Fruit fly (Drosophila melanogaster) whole organism, embryonic: ENCODE data around the gene Gr61a.
A peak's percentile ranks its signal among the peaks of the same experiment; 100 is the strongest.

Experiments used
- Asciz ChIP-seq: fragments of 200-800 bp; sonication (Bioruptor generic); optimal IDR thresholded peaks from 2 replicates; lab custom pipeline; 2017; ENCODE audit warnings: missing biosample characterization, mild to moderate bottlenecking, missing genetic modification characterization, missing genetic modification reagents
- BEAF-32 ChIP-seq: fragments of 200-800 bp; sonication (Bioruptor generic); optimal IDR thresholded peaks from 3 replicates; lab custom pipeline; 2017; ENCODE audit warnings: missing biosample characterization, missing genetic modification characterization, mild to moderate bottlenecking, moderate library complexity, missing genetic modification reagents
- Bteb2 ChIP-seq: fragments of 200-800 bp; sonication (Bioruptor generic); optimal IDR thresholded peaks from 2 replicates; lab custom pipeline; 2016; ENCODE audit warnings: missing biosample characterization, missing genetic modification characterization
- CG10321 ChIP-seq: fragments of 200-800 bp; sonication (Bioruptor generic); IDR thresholded peaks from 2 replicates; pipeline ENCODE4 v1.3.6; 2022; ENCODE audit warnings: missing biosample characterization, missing genetic modification characterization
- CG11695 ChIP-seq: fragments of 200-800 bp; sonication (Bioruptor generic); IDR thresholded peaks from 3 replicates; pipeline ENCODE4 v1.3.6; 2022; ENCODE audit warnings: missing biosample characterization, missing genetic modification characterization
- CG13624 ChIP-seq: fragments of 200-800 bp; sonication (Bioruptor generic); optimal IDR thresholded peaks from 2 replicates; lab custom pipeline; 2016; ENCODE audit warnings: missing biosample characterization, missing genetic modification characterization
- CG16779 ChIP-seq: fragments of 200-800 bp; sonication (Bioruptor generic); IDR thresholded peaks from 2 replicates; pipeline ENCODE4 v1.3.6; 2022; ENCODE audit warnings: missing biosample characterization, missing genetic modification characterization
- CG17328 ChIP-seq: fragments of 200-800 bp; sonication (Bioruptor generic); IDR thresholded peaks from 2 replicates; pipeline ENCODE4 v1.3.6; 2022; ENCODE audit warnings: missing biosample characterization, missing genetic modification characterization
- CG3065 ChIP-seq: fragments of 200-800 bp; sonication (Bioruptor generic); optimal IDR thresholded peaks from 2 replicates; lab custom pipeline; 2016; ENCODE audit warnings: missing biosample characterization, missing genetic modification characterization
- CG3163 ChIP-seq: fragments of 200-800 bp; sonication (Bioruptor generic); optimal IDR thresholded peaks from 3 replicates; lab custom pipeline; 2016; ENCODE audit warnings: missing biosample characterization, missing genetic modification characterization
- CG32767 ChIP-seq: fragments of 200-800 bp; sonication (Bioruptor generic); IDR thresholded peaks from 2 replicates; pipeline ENCODE4 v1.3.6; 2022; ENCODE audit warnings: missing biosample characterization, missing genetic modification characterization
- CG33213 ChIP-seq: fragments of 200-800 bp; sonication (Bioruptor generic); optimal IDR thresholded peaks from 3 replicates; lab custom pipeline; 2016; ENCODE audit warnings: missing biosample characterization, missing genetic modification characterization
- CG5245 ChIP-seq: fragments of 200-800 bp; sonication (Bioruptor generic); optimal IDR thresholded peaks from 3 replicates; lab custom pipeline; 2016; ENCODE audit warnings: missing biosample characterization, missing genetic modification characterization
- CG6254 ChIP-seq: fragments of 200-800 bp; sonication (Bioruptor generic); optimal IDR thresholded peaks from 3 replicates; lab custom pipeline; 2017; ENCODE audit warnings: mild to moderate bottlenecking, missing biosample characterization, missing genetic modification reagents, missing genetic modification characterization
- CG7786 ChIP-seq: fragments of 200-800 bp; sonication (Bioruptor generic); optimal IDR thresholded peaks from 2 replicates; lab custom pipeline; 2016; ENCODE audit warnings: missing biosample characterization, missing genetic modification characterization
- CG7928 ChIP-seq: fragments of 200-800 bp; sonication (Bioruptor generic); optimal IDR thresholded peaks from 2 replicates; lab custom pipeline; 2017; ENCODE audit warnings: missing biosample characterization, mild to moderate bottlenecking, missing genetic modification characterization
- CG8924 ChIP-seq: fragments of 200-800 bp; optimal IDR thresholded peaks from 3 replicates; lab custom pipeline; 2019; ENCODE audit warnings: missing biosample characterization, mild to moderate bottlenecking, missing genetic modification characterization, moderate library complexity
- CG9797 ChIP-seq: fragments of 200-800 bp; sonication (Bioruptor generic); optimal IDR thresholded peaks from 3 replicates; lab custom pipeline; 2018; ENCODE audit warnings: missing biosample characterization, mild to moderate bottlenecking, missing genetic modification characterization
- D ChIP-seq, 2 experiments: fragments of 200-800 bp in 1 of 2; fragments of >200 bp in 1 of 2; sonication (Bioruptor generic) in 1 of 2; optimal IDR thresholded peaks; 2 replicates in 1 of 2; 3 replicates in 1 of 2; lab custom pipeline; 2017; ENCODE audit warnings: mild to moderate bottlenecking in 1 of 2, missing biosample characterization in 1 of 2, missing genetic modification characterization in 1 of 2, missing genetic modification reagents in 1 of 2
- Dad ChIP-seq: fragments of 200-800 bp; sonication (Bioruptor generic); optimal IDR thresholded peaks from 3 replicates; lab custom pipeline; 2016; ENCODE audit warnings: missing biosample characterization, missing genetic modification characterization
- E2f2 ChIP-seq: fragments of 200-800 bp; sonication (Bioruptor generic); IDR thresholded peaks from 2 replicates; pipeline ENCODE4 v1.3.6; 2022; ENCODE audit warnings: missing biosample characterization, missing genetic modification characterization
- GATAe ChIP-seq: fragments of 200-800 bp; sonication (Bioruptor generic); conservative IDR thresholded peaks from 2 replicates; pipeline ENCODE4 v1.3.6; 2022; ENCODE audit warnings: missing biosample characterization, missing genetic modification characterization
- HmgD ChIP-seq: fragments of 200-800 bp; sonication (Bioruptor generic); optimal IDR thresholded peaks from 3 replicates; lab custom pipeline; 2016; ENCODE audit warnings: missing biosample characterization, missing genetic modification characterization
- Hr51 ChIP-seq, 2 experiments: fragments of 200-800 bp; sonication (Bioruptor generic); optimal IDR thresholded peaks; 2 replicates in 1 of 2; 3 replicates in 1 of 2; lab custom pipeline; 2016 to 2018; ENCODE audit warnings: missing biosample characterization in 2 of 2, missing genetic modification characterization in 2 of 2, mild to moderate bottlenecking in 1 of 2, moderate library complexity in 1 of 2
- Nf-YC ChIP-seq: fragments of 200-800 bp; optimal IDR thresholded peaks from 3 replicates; lab custom pipeline; 2019; ENCODE audit warnings: missing biosample characterization, mild to moderate bottlenecking, missing genetic modification characterization, moderate library complexity
- Poxn ChIP-seq: fragments of 200-800 bp; sonication (Bioruptor generic); IDR thresholded peaks from 2 replicates; pipeline ENCODE4 v1.3.6; 2022; ENCODE audit warnings: missing biosample characterization, missing genetic modification characterization
- Side ChIP-seq: fragments of 200-800 bp; sonication (Bioruptor generic); optimal IDR thresholded peaks from 2 replicates; lab custom pipeline; 2016; ENCODE audit warnings: missing biosample characterization, missing genetic modification characterization
- Sox100B ChIP-seq: fragments of 200-800 bp; sonication (Bioruptor generic); optimal IDR thresholded peaks from 3 replicates; lab custom pipeline; 2018; ENCODE audit warnings: missing biosample characterization, mild to moderate bottlenecking, missing genetic modification characterization
- Stat92E ChIP-seq, 3 experiments: fragments of >200 bp in 2 of 3; fragments of 200-800 bp in 1 of 3; sonication (Bioruptor generic) in 1 of 3; optimal IDR thresholded peaks; 2 replicates each; lab custom pipeline; 2017 to 2019; ENCODE audit warnings: missing biosample characterization in 3 of 3, missing genetic modification characterization in 3 of 3, mild to moderate bottlenecking in 1 of 3, moderate library complexity in 1 of 3
- TFAM ChIP-seq: fragments of 200-800 bp; sonication (Bioruptor generic); optimal IDR thresholded peaks from 2 replicates; lab custom pipeline; 2017; ENCODE audit warnings: missing biosample characterization, missing genetic modification characterization, inconsistent platforms
- ab ChIP-seq: fragments of 200-800 bp; sonication (Bioruptor generic); optimal IDR thresholded peaks from 2 replicates; lab custom pipeline; 2016; ENCODE audit warnings: missing biosample characterization, missing genetic modification characterization
- ase ChIP-seq: fragments of 200-800 bp; sonication (Bioruptor generic); IDR thresholded peaks from 3 replicates; pipeline ENCODE4 v1.3.6; 2022; ENCODE audit warnings: missing biosample characterization, missing genetic modification characterization
- bowl ChIP-seq: fragments of 200-800 bp; sonication (Bioruptor generic); IDR thresholded peaks from 2 replicates; pipeline ENCODE4 v1.3.6; 2022; ENCODE audit warnings: missing biosample characterization, missing genetic modification characterization
- btn ChIP-seq: fragments of 200-800 bp; sonication (Bioruptor generic); optimal IDR thresholded peaks from 2 replicates; lab custom pipeline; 2016; ENCODE audit warnings: missing biosample characterization, missing genetic modification characterization
- cato ChIP-seq: fragments of 200-800 bp; sonication (Bioruptor generic); optimal IDR thresholded peaks from 2 replicates; lab custom pipeline; 2016; ENCODE audit warnings: missing biosample characterization, missing genetic modification characterization, borderline replicate concordance
- chm ChIP-seq: fragments of 200-800 bp; sonication (Bioruptor generic); IDR thresholded peaks from 2 replicates; pipeline ENCODE4 v1.3.6; 2022; ENCODE audit warnings: missing biosample characterization, missing genetic modification characterization
- dpn ChIP-seq, 2 experiments: fragments of 200-800 bp; sonication (Bioruptor generic); optimal IDR thresholded peaks; 3 replicates each; lab custom pipeline; 2016; ENCODE audit warnings: missing biosample characterization in 2 of 2, missing genetic modification characterization in 2 of 2
- emc ChIP-seq: fragments of 200-800 bp; sonication (Bioruptor generic); optimal IDR thresholded peaks from 2 replicates; lab custom pipeline; 2016; ENCODE audit warnings: missing biosample characterization, missing genetic modification characterization
- fd3F ChIP-seq: fragments of 200-800 bp; sonication (Bioruptor generic); optimal IDR thresholded peaks from 2 replicates; lab custom pipeline; 2018; ENCODE audit warnings: missing biosample characterization, mild to moderate bottlenecking, missing genetic modification characterization, moderate library complexity
- gsb ChIP-seq: fragments of 200-800 bp; sonication (Bioruptor generic); IDR thresholded peaks from 2 replicates; pipeline ENCODE4 v1.3.6; 2022; ENCODE audit warnings: missing biosample characterization, missing genetic modification characterization
- hb ChIP-seq: fragments of 200-800 bp; sonication (Bioruptor generic); IDR thresholded peaks from 3 replicates; pipeline ENCODE4 v1.3.6; 2022; ENCODE audit warnings: missing biosample characterization, missing genetic modification characterization; ENCODE audit not compliant: partially characterized antibody
- pan ChIP-seq, 4 experiments: fragments of >200 bp in 3 of 4; fragments of 200-800 bp in 1 of 4; sonication (Bioruptor generic) in 1 of 4; optimal IDR thresholded peaks in 3 of 4; IDR thresholded peaks in 1 of 4; 2 replicates each; pipeline versions ENCODE4 v1.3.6 to Lab custom; 2017 to 2022; ENCODE audit warnings: missing biosample characterization in 2 of 4, missing genetic modification characterization in 2 of 4, mixed read lengths in 1 of 4
- pb ChIP-seq: fragments of 200-800 bp; sonication (Bioruptor generic); optimal IDR thresholded peaks from 3 replicates; lab custom pipeline; 2016; ENCODE audit warnings: missing biosample characterization, missing genetic modification characterization
- pum ChIP-seq: fragments of 200-800 bp; sonication (Bioruptor generic); optimal IDR thresholded peaks from 2 replicates; lab custom pipeline; 2016; ENCODE audit warnings: missing biosample characterization, missing genetic modification characterization
- sens ChIP-seq: fragments of 200-800 bp; sonication (Bioruptor generic); peaks from one replicate; lab custom pipeline; 2016; ENCODE audit warnings: missing biosample characterization, missing genetic modification characterization
- sim ChIP-seq: fragments of 200-800 bp; sonication (Bioruptor generic); IDR thresholded peaks from 2 replicates; pipeline ENCODE4 v1.3.6; 2022; ENCODE audit warnings: missing biosample characterization, missing genetic modification characterization
- tio ChIP-seq: fragments of 200-800 bp; sonication (Bioruptor generic); optimal IDR thresholded peaks from 2 replicates; lab custom pipeline; 2017; ENCODE audit warnings: missing biosample characterization, missing genetic modification characterization, inconsistent platforms
- toy ChIP-seq: fragments of 200-800 bp; sonication (Bioruptor generic); IDR thresholded peaks from 2 replicates; pipeline ENCODE4 v1.3.6; 2022; ENCODE audit warnings: missing biosample characterization, missing genetic modification characterization
- wor ChIP-seq: fragments of 200-800 bp; sonication (Bioruptor generic); IDR thresholded peaks from 2 replicates; pipeline ENCODE4 v1.3.6; 2022; ENCODE audit warnings: missing biosample characterization, missing genetic modification characterization

Gene Gr61a

dm6 chr3L:837552-838187 is 3.6 kb upstream of the Gr61a start, which contains the start of the genes CG13901 and CG13887 (continued):
- TF ChIP-seq CG3163 = peak; percentile 84
- peak; percentile 28; the same call in 1 of the 2 replicates for TF ChIP-seq Poxn (GFP tag; lab: Robert Waterston, UW)
- TF ChIP-seq Asciz (GFP tag; lab: Kevin White, UChicago) = peak; percentile 69
- peak; percentile 47 for TF ChIP-seq CG6254 (GFP tag; lab: Kevin White, UChicago)
- TF ChIP-seq cato (GFP tag; lab: Kevin White, UChicago) = peak; percentile 84
- no peak for TF ChIP-seq hb (GFP tag; lab: Robert Waterston, UW)
- TF ChIP-seq CG3065 (GFP tag; lab: Kevin White, UChicago) = peak; percentile 63
- peak; percentile 54; the same call in 1 of the 2 replicates for TF ChIP-seq gsb (GFP tag; lab: Robert Waterston, UW)
- peak; percentile 94 for TF ChIP-seq dpn (GFP tag; optimal IDR thresholded peaks at IDR 0.05; lab: Kevin White, UChicago)
- TF ChIP-seq TFAM (GFP tag; lab: Kevin White, UChicago) = no peak
- TF ChIP-seq CG10321 (GFP tag; lab: Robert Waterston, UW) = peak; percentile 48; the same call in 1 of the 2 replicates
- no peak for TF ChIP-seq tio
- TF ChIP-seq ase (GFP tag; lab: Robert Waterston, UW) = peak; percentile 82
- TF ChIP-seq pan (optimal IDR thresholded peaks at IDR 0.05; lab: Kevin White, UChicago) = no peak
- peak in 1 of 2 experiments; percentile 89 for TF ChIP-seq pan (GFP tag; optimal IDR thresholded peaks at IDR 0.05 in 1 of 2, IDR thresholded peaks at IDR 0.05 in 1 of 2)
- peak; percentile 55 for TF ChIP-seq ab (GFP tag; lab: Kevin White, UChicago)
- TF ChIP-seq Sox100B = no peak
- TF ChIP-seq CG33213 (GFP tag; lab: Kevin White, UChicago) = peak; percentile 89
- peak; percentile 45; the same call in 1 of the 2 replicates for TF ChIP-seq bowl
- TF ChIP-seq GATAe (GFP tag; lab: Robert Waterston, UW) = no peak
- peak; percentile 52 for TF ChIP-seq btn (GFP tag; lab: Kevin White, UChicago)
- no peak for TF ChIP-seq Stat92E (GFP tag; optimal IDR thresholded peaks at IDR 0.05; lab: Kevin White, UChicago)
- TF ChIP-seq BEAF-32 (GFP tag; lab: Kevin White, UChicago) = peak; percentile 59
- TF ChIP-seq CG8924 (tag; lab: Kevin White, UChicago) = peak; percentile 89
- TF ChIP-seq sim (GFP tag; lab: Robert Waterston, UW) = no peak; the same call in 1 of the 2 replicates
- TF ChIP-seq CG32767 (GFP tag; lab: Robert Waterston, UW) = peak; percentile 79
- TF ChIP-seq pum (GFP tag; lab: Kevin White, UChicago) = peak; percentile 94
- TF ChIP-seq CG17328 = peak; percentile 84
- TF ChIP-seq Hr51 (GFP tag; optimal IDR thresholded peaks at IDR 0.05; lab: Kevin White, UChicago) = peak; percentile 91 to 93
- peak; percentile 84 for TF ChIP-seq chm (GFP tag; lab: Robert Waterston, UW)
- peak; percentile 89 for TF ChIP-seq HmgD
- TF ChIP-seq CG13624 (GFP tag; lab: Kevin White, UChicago) = peak; percentile 83
- peak; percentile 91 for TF ChIP-seq fd3F (GFP tag; lab: Kevin White, UChicago)
- peak; percentile 68 for TF ChIP-seq CG7928
- TF ChIP-seq pb (GFP tag; lab: Kevin White, UChicago) = peak; percentile 78
- peak; percentile 80 for TF ChIP-seq wor (GFP tag; lab: Robert Waterston, UW)
- peak; percentile 91 for TF ChIP-seq Bteb2 (GFP tag; lab: Kevin White, UChicago)
- TF ChIP-seq Dad = peak; percentile 91
- peak; percentile 56; the same call in 1 of the 2 replicates for TF ChIP-seq CG16779 (GFP tag; lab: Robert Waterston, UW)
- TF ChIP-seq CG7786 (GFP tag; lab: Kevin White, UChicago) = peak; percentile 91
- TF ChIP-seq Side (GFP tag; lab: Kevin White, UChicago) = peak; percentile 92
- peak; percentile 72 for TF ChIP-seq CG5245 (GFP tag; lab: Kevin White, UChicago)
- peak; percentile 52 for TF ChIP-seq CG9797
- TF ChIP-seq toy (GFP tag; lab: Robert Waterston, UW) = 0 out of 2 replicates have a peak, but pooled peaks have one; percentile 52
- peak; percentile 83 for TF ChIP-seq Nf-YC (tag; lab: Kevin White, UChicago)
- peak; percentile 85 for TF ChIP-seq emc (GFP tag; lab: Kevin White, UChicago)
- TF ChIP-seq CG11695 (GFP tag; lab: Robert Waterston, UW) = peak; percentile 84
- TF ChIP-seq sens (GFP tag; lab: Kevin White, UChicago) = peak; percentile 99
- TF ChIP-seq E2f2 (GFP tag; lab: Robert Waterston, UW) = peak; percentile 81
- no peak for TF ChIP-seq D (optimal IDR thresholded peaks at IDR 0.05; lab: Kevin White, UChicago)
- peak; percentile 76 for TF ChIP-seq D (GFP tag; optimal IDR thresholded peaks at IDR 0.05; lab: Kevin White, UChicago)
